Worm (Caenorhabditis elegans): ENCODE measurements around the gene F52G2.3.
"Not testable (repeated sequence)": the region's sequence is repeated elsewhere in the genome, so short reads cannot be mapped to it uniquely, and the experiment has no call there.

DNA sequence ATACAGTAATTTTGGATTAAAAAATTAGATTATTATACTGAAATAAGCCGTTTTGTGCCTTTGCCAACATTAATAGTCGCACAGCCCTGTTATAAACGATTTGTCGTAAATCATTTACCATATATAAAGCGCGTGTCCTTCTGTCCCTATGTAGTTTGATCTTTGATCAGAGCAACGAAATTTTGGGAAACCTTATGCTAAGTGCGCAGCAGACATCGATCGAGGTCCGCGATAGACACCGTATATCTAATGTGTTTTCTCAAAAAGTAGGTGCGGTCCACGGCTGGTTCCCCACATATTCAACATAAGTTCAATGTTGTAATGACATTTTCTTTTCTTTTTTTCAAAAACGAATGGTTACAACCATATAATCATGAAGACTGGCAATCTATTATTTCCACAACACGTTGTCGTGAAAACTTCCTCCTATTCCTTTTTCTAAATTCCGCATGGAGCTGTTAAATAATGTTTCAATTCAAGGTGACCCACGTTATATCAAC, 40.6 kb upstream of the F52G2.3 start, which contains the start of gene sru-9:
- not testable (repeated sequence) for TF ChIP-seq nhr-76, lin-39, zag-1 (tag; optimal IDR thresholded peaks at IDR 0.05)
